Worm (Caenorhabditis elegans) whole organism, early embryonic: Measurements from ENCODE around the gene itsn-1.

Experiments
- B0310.2 ChIP-seq: sonication (generic microtip); optimal IDR thresholded peaks from 2 replicates; lab custom pipeline; 2016; ENCODE audit warnings: mild to moderate bottlenecking, missing genetic modification characterization, missing compliant biosample characterization
- ets-7 ChIP-seq: sonication (generic microtip); optimal IDR thresholded peaks from 2 replicates; lab custom pipeline; 2016; ENCODE audit warnings: missing genotype, missing genetic modification characterization, missing compliant biosample characterization
- flt-1 ChIP-seq: fragments of 200-800 bp; sonication (Bioruptor generic); IDR thresholded peaks from 2 replicates; pipeline ENCODE4 v1.3.6; 2022; ENCODE audit warnings: missing genetic modification characterization, missing compliant biosample characterization
- hmbx-1 ChIP-seq: sonication (generic microtip); optimal IDR thresholded peaks from 2 replicates; lab custom pipeline; 2016; ENCODE audit warnings: mild to moderate bottlenecking, missing genetic modification characterization, missing compliant biosample characterization
- pes-1 ChIP-seq: fragments of 200-800 bp; sonication (Bioruptor generic); IDR thresholded peaks from 2 replicates; pipeline ENCODE4 v1.3.6; 2022; ENCODE audit warnings: missing genetic modification reagents, missing genetic modification characterization, missing compliant biosample characterization
- tbx-11 ChIP-seq: fragments of 200-800 bp; sonication (Bioruptor generic); IDR thresholded peaks from 2 replicates; pipeline ENCODE4 v1.3.6; 2022; ENCODE audit warnings: missing genetic modification characterization, missing compliant biosample characterization
- tbx-37 ChIP-seq: fragments of 200-800 bp; sonication (Bioruptor generic); conservative IDR thresholded peaks from 2 replicates; pipeline ENCODE4 v1.3.6; 2022; ENCODE audit warnings: missing genetic modification reagents, missing genetic modification characterization, missing compliant biosample characterization
- tra-4 ChIP-seq: sonication (generic microtip); optimal IDR thresholded peaks from 2 replicates; lab custom pipeline; 2017; ENCODE audit warnings: missing genetic modification characterization, missing compliant biosample characterization

DNA sequence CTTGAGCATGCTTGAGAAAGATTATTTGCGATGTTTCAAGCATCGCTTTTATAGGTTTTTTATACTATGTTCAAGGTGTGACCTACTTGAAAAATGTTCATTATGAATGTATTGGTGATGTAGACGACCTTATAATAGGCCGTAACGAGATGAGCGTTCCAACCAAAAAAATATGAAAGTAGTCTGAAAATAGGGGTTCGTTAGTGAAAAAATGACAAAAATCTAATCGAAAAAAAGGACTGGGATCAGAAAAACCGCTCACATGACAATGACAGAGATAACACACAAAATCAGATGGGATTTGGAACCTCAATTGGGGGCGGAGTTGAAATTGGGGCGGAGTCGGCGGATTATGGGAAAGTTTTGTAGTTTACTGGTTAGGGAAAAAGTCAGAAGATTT is 31.4 kb downstream of the itsn-1 start, which contains the start of gene Y116A8C.40:
- TF ChIP-seq flt-1 = no peak
- no peak for TF ChIP-seq B0310.2 (tag; lab: Kevin White, UChicago)
- no peak for TF ChIP-seq tra-4 (tag; lab: Kevin White, UChicago)
- no peak for TF ChIP-seq ets-7 (tag; lab: Kevin White, UChicago)
- TF ChIP-seq tbx-37 (GFP tag; lab: Robert Waterston, UW) = no peak
- TF ChIP-seq hmbx-1 (tag; lab: Kevin White, UChicago) = no peak
- TF ChIP-seq pes-1 (GFP tag; lab: Robert Waterston, UW) = no peak
- TF ChIP-seq tbx-11 (GFP tag; lab: Robert Waterston, UW) = no peak
